Worm (Caenorhabditis elegans) whole organism, young adult: ENCODE results near the gene npr-13.
"Not testable (repeated sequence)": the region's sequence is repeated elsewhere in the genome, so short reads cannot be mapped to it uniquely, and the experiment has no call there.

Source experiments
- B0019.2 ChIP-seq: fragments of 200-800 bp; sonication (Bioruptor generic); conservative IDR thresholded peaks from 2 replicates; pipeline ENCODE4 v1.3.6; 2022; ENCODE audit warnings: missing genetic modification reagents, missing genetic modification characterization, missing compliant biosample characterization
- B0336.3 ChIP-seq: fragments of 200-800 bp; sonication (Bioruptor generic); IDR thresholded peaks from 2 replicates; pipeline ENCODE4 v1.3.6; 2022; ENCODE audit warnings: missing genetic modification characterization, missing compliant biosample characterization
- F49E8.2 ChIP-seq: sonication (generic microtip); optimal IDR thresholded peaks from 3 replicates; lab custom pipeline; 2017; ENCODE audit warnings: missing genetic modification characterization, mild to moderate bottlenecking, missing compliant biosample characterization, antibody characterized with exemption, moderate library complexity; ENCODE audit not compliant: insufficient read depth
- F57C9.4 ChIP-seq: sonication (generic microtip); optimal IDR thresholded peaks from 2 replicates; lab custom pipeline; 2017; ENCODE audit warnings: mild to moderate bottlenecking, missing genetic modification characterization, missing compliant biosample characterization
- Y53F4B.3 ChIP-seq: fragments of 200-800 bp; sonication (Bioruptor generic); IDR thresholded peaks from 2 replicates; pipeline ENCODE4 v1.3.6; 2022; ENCODE audit warnings: missing genetic modification reagents, missing genetic modification characterization, missing compliant biosample characterization
- Y67H2A.10 ChIP-seq: fragments of 200-800 bp; sonication (Bioruptor generic); conservative IDR thresholded peaks from 2 replicates; pipeline ENCODE4 v1.3.6; 2022; ENCODE audit warnings: missing genetic modification reagents, missing genetic modification characterization, missing compliant biosample characterization
- aptf-2 ChIP-seq: fragments of 200-800 bp; sonication (Bioruptor generic); conservative IDR thresholded peaks from 2 replicates; pipeline ENCODE4 v1.3.6; 2022; ENCODE audit warnings: missing genetic modification reagents, missing genetic modification characterization, missing compliant biosample characterization
- atf-7 ChIP-seq: sonication (generic microtip); optimal IDR thresholded peaks from 2 replicates; lab custom pipeline; 2017; ENCODE audit warnings: mild to moderate bottlenecking, missing genetic modification characterization, missing compliant biosample characterization
- athp-1 ChIP-seq: sonication (generic microtip); optimal IDR thresholded peaks from 2 replicates; lab custom pipeline; 2017; ENCODE audit warnings: mild to moderate bottlenecking, missing genetic modification characterization, missing compliant biosample characterization
- ccch-3 ChIP-seq: fragments of 200-800 bp; sonication (Bioruptor generic); optimal IDR thresholded peaks from 2 replicates; lab custom pipeline; 2018; ENCODE audit warnings: mild to moderate bottlenecking, missing genetic modification characterization, missing compliant biosample characterization
- chd-7 ChIP-seq: sonication (generic microtip); optimal IDR thresholded peaks from 2 replicates; lab custom pipeline; 2016; ENCODE audit warnings: mild to moderate bottlenecking, missing genetic modification characterization, moderate library complexity, missing compliant biosample characterization
- die-1 ChIP-seq: sonication (generic microtip); optimal IDR thresholded peaks from 2 replicates; lab custom pipeline; 2016; ENCODE audit warnings: missing genotype, mild to moderate bottlenecking, missing genetic modification characterization, missing compliant biosample characterization
- egl-44 ChIP-seq: fragments of 200-800 bp; sonication (Bioruptor generic); IDR thresholded peaks from 2 replicates; pipeline ENCODE4 v1.3.6; 2022; ENCODE audit warnings: missing genetic modification reagents, missing genetic modification characterization, missing compliant biosample characterization
- ets-4 ChIP-seq: fragments of 200-800 bp; sonication (Bioruptor generic); optimal IDR thresholded peaks from 2 replicates; lab custom pipeline; 2018; ENCODE audit warnings: mild to moderate bottlenecking, missing genetic modification characterization, missing compliant biosample characterization
- gei-17 ChIP-seq: fragments of 200-800 bp; sonication (Bioruptor generic); optimal IDR thresholded peaks from 2 replicates; lab custom pipeline; 2018; ENCODE audit warnings: mild to moderate bottlenecking, missing genetic modification characterization, missing compliant biosample characterization
- hlh-26 ChIP-seq: fragments of 200-800 bp; sonication (Bioruptor generic); conservative IDR thresholded peaks from 2 replicates; pipeline ENCODE4 v1.3.6; 2022; ENCODE audit warnings: missing genetic modification reagents, missing genetic modification characterization, missing compliant biosample characterization
- lin-35 ChIP-seq, 3 experiments: fragments of 150-350 bp in 2 of 3; sonication (generic microtip) in 1 of 3; optimal IDR thresholded peaks; 2 replicates each; lab custom pipeline; 2014 to 2018; ENCODE audit warnings: missing biosample characterization in 3 of 3, missing genetic modification characterization in 3 of 3, missing genetic modification reagents in 3 of 3
- lir-1 ChIP-seq: fragments of 200-800 bp; sonication (Bioruptor generic); conservative IDR thresholded peaks from 2 replicates; pipeline ENCODE4 v1.3.6; 2022; ENCODE audit warnings: missing genetic modification reagents, missing genetic modification characterization, missing compliant biosample characterization
- lsy-27 ChIP-seq: sonication (generic microtip); optimal IDR thresholded peaks from 2 replicates; lab custom pipeline; 2017; ENCODE audit warnings: missing genetic modification characterization, mild to moderate bottlenecking, missing compliant biosample characterization, antibody characterized with exemption, missing genotype, borderline replicate concordance; ENCODE audit not compliant: insufficient read depth
- madf-10 ChIP-seq: sonication (generic microtip); optimal IDR thresholded peaks from 2 replicates; lab custom pipeline; 2016; ENCODE audit warnings: mild to moderate bottlenecking, missing genetic modification characterization, missing compliant biosample characterization
- mel-28 ChIP-seq: sonication (generic microtip); optimal IDR thresholded peaks from 2 replicates; lab custom pipeline; 2016; ENCODE audit warnings: borderline replicate concordance, mild to moderate bottlenecking, missing genetic modification characterization, missing compliant biosample characterization
- mes-4 ChIP-seq: sonication (generic microtip); optimal IDR thresholded peaks from 2 replicates; lab custom pipeline; 2016; ENCODE audit warnings: missing genotype, missing genetic modification characterization, missing compliant biosample characterization
- mxl-1 ChIP-seq: sonication (generic microtip); optimal IDR thresholded peaks from 2 replicates; lab custom pipeline; 2016; ENCODE audit warnings: missing genetic modification characterization, missing compliant biosample characterization
- nfya-1 ChIP-seq: sonication (generic microtip); optimal IDR thresholded peaks from 2 replicates; lab custom pipeline; 2017; ENCODE audit warnings: antibody characterized with exemption, missing compliant biosample characterization, missing genetic modification characterization, borderline replicate concordance; ENCODE audit not compliant: insufficient read depth
- nfyb-1 ChIP-seq: fragments of 200-800 bp; sonication (Bioruptor generic); IDR thresholded peaks from 2 replicates; pipeline ENCODE4 v1.3.6; 2022; ENCODE audit warnings: missing genetic modification reagents, missing genetic modification characterization, missing compliant biosample characterization
- nhr-120 ChIP-seq: fragments of 200-800 bp; sonication (Bioruptor generic); IDR thresholded peaks from 2 replicates; pipeline ENCODE4 v1.3.6; 2022; ENCODE audit warnings: missing genetic modification characterization, missing compliant biosample characterization
- nhr-80 ChIP-seq: sonication (generic microtip); optimal IDR thresholded peaks from 2 replicates; lab custom pipeline; 2016; ENCODE audit warnings: missing genetic modification characterization, missing compliant biosample characterization
- nhr-90 ChIP-seq: sonication (generic microtip); optimal IDR thresholded peaks from 2 replicates; lab custom pipeline; 2016; ENCODE audit warnings: missing genotype, mild to moderate bottlenecking, missing genetic modification characterization, missing compliant biosample characterization
- pha-4 ChIP-seq: fragments of 150-350 bp; sonication (generic microtip); optimal IDR thresholded peaks from 2 replicates; lab custom pipeline; 2014; ENCODE audit warnings: missing biosample characterization, missing genetic modification reagents, missing genetic modification characterization
- rcor-1 ChIP-seq: fragments of 200-800 bp; sonication (Bioruptor generic); IDR thresholded peaks from 2 replicates; pipeline ENCODE4 v1.3.6; 2022; ENCODE audit warnings: missing genetic modification reagents, missing genetic modification characterization, missing compliant biosample characterization
- snpc-1.1 ChIP-seq: sonication (generic microtip); optimal IDR thresholded peaks from 2 replicates; lab custom pipeline; 2017; ENCODE audit warnings: missing genetic modification characterization, mild to moderate bottlenecking, missing compliant biosample characterization, antibody characterized with exemption, moderate library complexity, missing genotype, missing genetic modification reagents; ENCODE audit not compliant: insufficient read depth
- snpc-4 ChIP-seq, 5 experiments: fragments of 150-350 bp in 1 of 5; sonication (generic microtip) in 4 of 5; optimal IDR thresholded peaks; 2 replicates each; lab custom pipeline; 2014 to 2018; ENCODE audit warnings: missing genetic modification characterization in 5 of 5, missing biosample characterization in 3 of 5, antibody characterized with exemption in 2 of 5, mild to moderate bottlenecking in 2 of 5, missing compliant biosample characterization in 2 of 5, missing genotype in 2 of 5, moderate library complexity in 2 of 5, missing genetic modification reagents in 1 of 5
- unc-130 ChIP-seq: sonication (generic microtip); optimal IDR thresholded peaks from 2 replicates; lab custom pipeline; 2016; ENCODE audit warnings: missing genetic modification reagents, missing genetic modification characterization, missing compliant biosample characterization
- zfh-2 ChIP-seq: fragments of 200-800 bp; sonication (Bioruptor generic); conservative IDR thresholded peaks from 2 replicates; pipeline ENCODE4 v1.3.6; 2022; ENCODE audit warnings: missing genetic modification reagents, missing genetic modification characterization, missing compliant biosample characterization
- ztf-22 ChIP-seq: fragments of 200-800 bp; sonication (Bioruptor generic); optimal IDR thresholded peaks from 2 replicates; lab custom pipeline; 2018; ENCODE audit warnings: mild to moderate bottlenecking, missing genetic modification characterization, moderate library complexity, missing compliant biosample characterization
- ztf-25 ChIP-seq: fragments of 200-800 bp; sonication (Bioruptor generic); IDR thresholded peaks from 2 replicates; pipeline ENCODE4 v1.3.6; 2022; ENCODE audit warnings: missing genetic modification reagents, missing genetic modification characterization, missing compliant biosample characterization
- ztf-26 ChIP-seq: sonication (generic microtip); optimal IDR thresholded peaks from 2 replicates; lab custom pipeline; 2017; ENCODE audit warnings: missing genetic modification characterization, missing compliant biosample characterization

The npr-13 gene

DNA sequence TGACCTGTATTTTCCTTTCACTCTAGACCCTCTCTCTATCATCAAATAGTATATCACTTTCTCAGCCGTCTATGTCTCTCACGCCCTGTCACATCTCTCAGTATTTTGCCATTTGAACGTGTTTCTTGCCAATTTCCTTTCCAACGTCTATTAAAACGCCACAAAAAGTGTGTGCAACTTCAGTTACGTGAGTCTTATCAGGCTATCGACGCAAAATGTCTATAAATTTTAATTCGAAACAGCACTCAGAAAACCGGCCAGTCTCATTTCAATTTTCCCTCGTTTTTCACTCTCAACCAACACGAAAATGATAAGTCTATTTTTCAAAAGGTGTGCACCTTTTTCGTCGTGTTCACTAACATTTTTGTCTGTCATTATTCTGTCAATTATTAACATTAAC lies 37.2 kb upstream of the npr-13 start, which contains the start of gene mpst-3 (continued):
- TF ChIP-seq B0336.3 (GFP tag; lab: Robert Waterston, UW): 0 out of 2 replicates have a peak, but pooled peaks have one; percentile 33
- no peak for TF ChIP-seq atf-7 (tag; lab: Kevin White, UChicago)
- no peak for TF ChIP-seq gei-17 (GFP tag; lab: Kevin White, UChicago)
- TF ChIP-seq aptf-2: no peak
- TF ChIP-seq ztf-22: no peak
- no peak for TF ChIP-seq snpc-4 (GFP tag; optimal IDR thresholded peaks at IDR 0.05; lab: Kevin White, UChicago)
- TF ChIP-seq snpc-4 (tag; optimal IDR thresholded peaks at IDR 0.05; lab: Kevin White, UChicago): peak in 2 of 4 experiments; percentile 18 to 26
- no peak for TF ChIP-seq mxl-1
- no peak for TF ChIP-seq madf-10

DNA sequence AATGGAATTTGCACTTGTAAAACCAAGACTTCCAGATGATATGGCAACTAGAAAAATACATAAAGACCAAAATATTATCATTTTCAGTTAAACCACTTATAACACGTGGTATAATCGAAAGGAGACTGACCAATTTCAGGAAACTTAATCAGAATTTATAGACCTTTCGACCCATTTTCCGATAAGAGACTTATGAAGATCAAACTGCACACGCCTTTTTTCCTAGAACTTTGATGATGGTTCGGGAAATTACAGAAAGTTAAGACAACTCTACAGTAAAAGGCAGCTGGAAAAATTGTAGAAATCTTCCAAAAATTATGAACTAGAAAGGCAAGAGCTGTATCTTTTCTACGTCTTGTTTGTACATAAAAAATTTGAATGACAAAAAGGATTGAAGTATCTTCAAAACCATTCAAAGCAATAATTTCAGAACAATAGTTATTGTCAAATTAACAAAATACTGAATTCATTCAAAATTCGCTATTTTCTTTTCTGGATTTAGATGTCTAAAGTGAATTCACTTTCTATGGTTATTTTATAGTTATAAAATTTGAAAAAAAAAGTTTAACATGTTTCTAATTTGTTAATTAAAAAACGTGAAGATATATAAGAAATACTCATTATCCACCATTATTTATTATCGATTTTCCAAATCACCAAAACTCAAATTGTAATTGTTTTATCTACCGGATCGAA lies 35.1 kb upstream of the npr-13 start, which contains the start of the genes mpst-2 and H12D21.5:
mpst-2 (minus strand) TSS at position 101 of the 696 bp plus-strand sequence.
H12D21.5 (plus strand) TSS at position 646 of the 696 bp plus-strand sequence.
- TF ChIP-seq die-1 (tag; lab: Kevin White, UChicago): no peak
- TF ChIP-seq snpc-1.1: no peak
- TF ChIP-seq zfh-2 (GFP tag; lab: Robert Waterston, UW): no peak
- no peak for TF ChIP-seq unc-130 (GFP tag; lab: Kevin White, UChicago)
- TF ChIP-seq Y67H2A.10 (GFP tag; lab: Robert Waterston, UW): no peak
- no peak for TF ChIP-seq mel-28 (tag; lab: Kevin White, UChicago)
- TF ChIP-seq lin-35 (GFP tag; optimal IDR thresholded peaks at IDR 0.05; lab: Kevin White, UChicago): no peak
- TF ChIP-seq lsy-27 (tag; lab: Kevin White, UChicago): no peak
- no peak for TF ChIP-seq F49E8.2
- no peak for TF ChIP-seq ztf-25 (GFP tag; lab: Robert Waterston, UW)
- no peak for TF ChIP-seq ets-4 (GFP tag; lab: Kevin White, UChicago)
- TF ChIP-seq Y53F4B.3 (GFP tag; lab: Robert Waterston, UW): no peak
- TF ChIP-seq nfyb-1 (GFP tag; lab: Robert Waterston, UW): no peak
- no peak for TF ChIP-seq F57C9.4 (tag; lab: Kevin White, UChicago)
- no peak for TF ChIP-seq hlh-26 (GFP tag; lab: Robert Waterston, UW)
- no peak for TF ChIP-seq atf-7 (tag; lab: Kevin White, UChicago)
- TF ChIP-seq athp-1: no peak

DNA sequence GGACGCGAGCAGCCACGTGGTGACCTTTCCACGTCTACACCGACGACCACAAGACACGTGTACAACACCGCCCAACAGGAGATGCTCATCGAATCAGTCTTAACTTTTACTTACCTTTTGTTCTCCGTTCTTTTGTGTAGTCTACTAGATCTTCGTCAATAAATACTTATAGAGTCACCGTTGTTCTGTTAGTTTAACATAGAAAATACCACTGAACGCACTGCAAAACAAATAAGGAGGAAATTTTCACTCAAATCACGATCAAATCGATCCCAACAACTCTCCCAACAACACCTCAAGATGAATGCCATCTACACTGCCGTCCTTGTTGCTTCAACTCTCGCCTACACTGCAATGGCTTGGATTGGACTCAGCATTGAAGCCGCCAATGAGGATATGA lies 32.4 kb upstream of the npr-13 start, which contains the start of gene nspa-2:
nspa-2 (plus strand) TSS at position 301 of the 400 bp plus-strand sequence.
- not testable (repeated sequence) for TF ChIP-seq ets-4 (GFP tag; lab: Kevin White, UChicago); nhr-120 (GFP tag; lab: Robert Waterston, UW); pha-4 (tag; lab: Kevin White, UChicago)

DNA sequence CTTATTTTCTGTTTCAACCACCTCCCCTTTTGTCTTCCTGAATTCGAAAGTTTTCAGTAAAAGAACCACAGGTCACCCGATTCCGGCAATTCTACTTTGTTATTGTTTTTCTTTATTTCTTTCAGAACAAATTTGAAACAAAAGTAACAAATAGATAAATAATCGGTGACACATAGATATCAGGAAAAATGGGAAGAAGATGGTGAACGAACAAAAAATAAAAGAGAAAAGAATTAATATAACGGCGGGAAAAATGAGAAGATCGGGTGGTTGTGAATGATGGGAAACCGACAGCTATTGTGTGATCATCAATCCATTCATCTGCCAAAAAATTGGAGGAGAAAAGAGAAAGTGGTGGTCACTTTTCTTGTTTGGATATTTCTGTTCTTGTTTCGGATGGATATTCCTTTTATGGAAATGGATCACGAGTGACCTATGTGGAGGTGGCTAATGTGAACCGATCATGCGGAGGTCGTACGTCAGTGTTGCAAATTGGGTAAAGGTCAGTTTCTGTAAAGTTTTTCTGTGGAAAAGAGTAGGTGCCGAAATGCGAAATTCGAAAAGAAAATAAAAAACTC lies 18.9 kb upstream of the npr-13 start:
- TF ChIP-seq egl-44: no peak
- no peak for TF ChIP-seq nfyb-1 (GFP tag; lab: Robert Waterston, UW)
- no peak for TF ChIP-seq ccch-3 (GFP tag; lab: Kevin White, UChicago)
- TF ChIP-seq zfh-2 (GFP tag; lab: Robert Waterston, UW): no peak
- no peak for TF ChIP-seq F49E8.2
- no peak for TF ChIP-seq nhr-80 (tag; lab: Kevin White, UChicago)
- no peak for TF ChIP-seq nfya-1 (tag; lab: Kevin White, UChicago)
- no peak for TF ChIP-seq pha-4 (tag; lab: Kevin White, UChicago)
- no peak for TF ChIP-seq B0019.2 (GFP tag; lab: Robert Waterston, UW)
- no peak for TF ChIP-seq rcor-1
- no peak for TF ChIP-seq ets-4 (GFP tag; lab: Kevin White, UChicago)
- no peak for TF ChIP-seq aptf-2
- no peak for TF ChIP-seq mes-4 (tag; lab: Kevin White, UChicago)
- no peak for TF ChIP-seq lir-1 (GFP tag; lab: Robert Waterston, UW)
- TF ChIP-seq nhr-90 (tag; lab: Kevin White, UChicago): no peak
- TF ChIP-seq chd-7 (tag; lab: Kevin White, UChicago): no peak
- TF ChIP-seq ztf-26 (tag; lab: Kevin White, UChicago): no peak
- TF ChIP-seq, all 124 proteins: peak for 0
